Fruit fly (Drosophila melanogaster) whole organism, embryonic: ENCODE data around the gene CG11000.

Source experiments
- BEAF-32 ChIP-seq: fragments of 200-800 bp; sonication (Bioruptor generic); optimal IDR thresholded peaks from 3 replicates; lab custom pipeline; 2017; ENCODE audit warnings: missing biosample characterization, missing genetic modification characterization, mild to moderate bottlenecking, moderate library complexity, missing genetic modification reagents
- CG10462 ChIP-seq: fragments of 200-800 bp; sonication (Bioruptor generic); optimal IDR thresholded peaks from 2 replicates; lab custom pipeline; 2016; ENCODE audit warnings: missing biosample characterization, missing genetic modification characterization
- CG10959 ChIP-seq: fragments of 200-800 bp; sonication (Bioruptor generic); IDR thresholded peaks from 2 replicates; pipeline ENCODE4 v1.3.6; 2022; ENCODE audit warnings: missing biosample characterization, missing genetic modification characterization
- CG13123 ChIP-seq: fragments of 200-800 bp; sonication (Bioruptor generic); optimal IDR thresholded peaks from 2 replicates; lab custom pipeline; 2016; ENCODE audit warnings: missing biosample characterization, missing genetic modification characterization
- CG13287 ChIP-seq: fragments of 200-800 bp; sonication (Bioruptor generic); IDR thresholded peaks from 2 replicates; pipeline ENCODE4 v1.3.6; 2022; ENCODE audit warnings: missing biosample characterization, missing genetic modification characterization; ENCODE audit not compliant: partially characterized antibody
- CG13296 ChIP-seq: fragments of 200-800 bp; sonication (Bioruptor generic); optimal IDR thresholded peaks from 3 replicates; lab custom pipeline; 2018; ENCODE audit warnings: missing biosample characterization, mild to moderate bottlenecking, missing genetic modification characterization
- CG13775 ChIP-seq: fragments of 200-800 bp; sonication (Bioruptor generic); optimal IDR thresholded peaks from 3 replicates; lab custom pipeline; 2017; ENCODE audit warnings: missing biosample characterization, mild to moderate bottlenecking, missing genetic modification characterization
- CG15514 ChIP-seq: fragments of 200-800 bp; sonication (Bioruptor generic); optimal IDR thresholded peaks from 3 replicates; lab custom pipeline; 2017; ENCODE audit warnings: missing biosample characterization, missing genetic modification characterization, mild to moderate bottlenecking, moderate library complexity, missing genetic modification reagents
- CG2889 ChIP-seq: fragments of 200-800 bp; sonication (Bioruptor generic); IDR thresholded peaks from 3 replicates; pipeline ENCODE4 v1.3.6; 2022; ENCODE audit warnings: missing biosample characterization, missing genetic modification characterization
- CG30020 ChIP-seq: fragments of 200-800 bp; optimal IDR thresholded peaks from 2 replicates; lab custom pipeline; 2019; ENCODE audit warnings: missing biosample characterization, mild to moderate bottlenecking, missing genetic modification characterization, moderate library complexity
- CG30403 ChIP-seq: fragments of 200-800 bp; sonication (Bioruptor generic); optimal IDR thresholded peaks from 3 replicates; lab custom pipeline; 2016; ENCODE audit warnings: missing biosample characterization, missing genetic modification characterization
- CG31224 ChIP-seq: fragments of 200-800 bp; sonication (Bioruptor generic); IDR thresholded peaks from 2 replicates; pipeline ENCODE4 v1.3.6; 2022; ENCODE audit warnings: missing biosample characterization, missing genetic modification characterization
- CG32767 ChIP-seq: fragments of 200-800 bp; sonication (Bioruptor generic); IDR thresholded peaks from 2 replicates; pipeline ENCODE4 v1.3.6; 2022; ENCODE audit warnings: missing biosample characterization, missing genetic modification characterization
- CG32772 ChIP-seq: fragments of 200-800 bp; sonication (Bioruptor generic); IDR thresholded peaks from 2 replicates; pipeline ENCODE4 v1.3.6; 2022; ENCODE audit warnings: missing biosample characterization, missing genetic modification characterization
- CG43689 ChIP-seq: fragments of 200-800 bp; sonication (Bioruptor generic); IDR thresholded peaks from 2 replicates; pipeline ENCODE4 v1.3.6; 2022; ENCODE audit warnings: missing biosample characterization, missing genetic modification characterization
- CG4404 ChIP-seq: fragments of 200-800 bp; sonication (Bioruptor generic); IDR thresholded peaks from 2 replicates; pipeline ENCODE4 v1.3.6; 2022; ENCODE audit warnings: missing biosample characterization, missing genetic modification characterization
- CG4820 ChIP-seq: fragments of 200-800 bp; sonication (Bioruptor generic); optimal IDR thresholded peaks from 3 replicates; lab custom pipeline; 2016; ENCODE audit warnings: missing biosample characterization, missing genetic modification characterization
- CG6683 ChIP-seq: fragments of 200-800 bp; sonication (Bioruptor generic); optimal IDR thresholded peaks from 2 replicates; lab custom pipeline; 2017; ENCODE audit warnings: missing biosample characterization, mild to moderate bottlenecking, missing genetic modification characterization, missing genetic modification reagents
- CG7987 ChIP-seq: fragments of 200-800 bp; sonication (Bioruptor generic); optimal IDR thresholded peaks from 2 replicates; lab custom pipeline; 2018; ENCODE audit warnings: missing biosample characterization, mild to moderate bottlenecking, missing genetic modification characterization, moderate library complexity
- CG8290 ChIP-seq, 3 experiments: fragments of 200-800 bp; sonication (Bioruptor generic); optimal IDR thresholded peaks; 2 replicates each; lab custom pipeline; 2016 to 2019; ENCODE audit warnings: missing biosample characterization in 3 of 3, missing genetic modification characterization in 3 of 3, mild to moderate bottlenecking in 2 of 3, moderate library complexity in 1 of 3
- CG8924 ChIP-seq: fragments of 200-800 bp; optimal IDR thresholded peaks from 3 replicates; lab custom pipeline; 2019; ENCODE audit warnings: missing biosample characterization, mild to moderate bottlenecking, missing genetic modification characterization, moderate library complexity
- CG9932 ChIP-seq: fragments of 200-800 bp; sonication (Bioruptor generic); IDR thresholded peaks from 2 replicates; pipeline ENCODE4 v1.3.6; 2022; ENCODE audit warnings: missing biosample characterization, missing genetic modification characterization
- CHES-1-like ChIP-seq: fragments of 200-800 bp; sonication (Bioruptor generic); optimal IDR thresholded peaks from 2 replicates; lab custom pipeline; 2016; ENCODE audit warnings: missing biosample characterization, missing genetic modification characterization
- Gsc ChIP-seq: fragments of 200-800 bp; sonication (Bioruptor generic); IDR thresholded peaks from 2 replicates; pipeline ENCODE4 v1.3.6; 2022; ENCODE audit warnings: missing biosample characterization, missing genetic modification characterization
- Hey ChIP-seq: fragments of 200-800 bp; sonication (Bioruptor generic); optimal IDR thresholded peaks from 3 replicates; lab custom pipeline; 2018; ENCODE audit warnings: missing biosample characterization, mild to moderate bottlenecking, missing genetic modification characterization
- Hmr ChIP-seq: fragments of 200-800 bp; sonication (Bioruptor generic); optimal IDR thresholded peaks from 3 replicates; lab custom pipeline; 2017; ENCODE audit warnings: mild to moderate bottlenecking, missing biosample characterization, missing genetic modification reagents, missing genetic modification characterization
- Hmx ChIP-seq: fragments of 200-800 bp; sonication (Bioruptor generic); optimal IDR thresholded peaks from 2 replicates; lab custom pipeline; 2016; ENCODE audit warnings: missing biosample characterization, missing genetic modification characterization
- Hr3 ChIP-seq: fragments of 200-800 bp; sonication (Bioruptor generic); optimal IDR thresholded peaks from 3 replicates; lab custom pipeline; 2016; ENCODE audit warnings: missing biosample characterization, missing genetic modification characterization
- Nf-YB ChIP-seq: fragments of 200-800 bp; sonication (Bioruptor generic); optimal IDR thresholded peaks from 3 replicates; lab custom pipeline; 2019; ENCODE audit warnings: missing biosample characterization, mild to moderate bottlenecking, missing genetic modification characterization, moderate library complexity
- Oli ChIP-seq: fragments of 200-800 bp; sonication (Bioruptor generic); optimal IDR thresholded peaks from 2 replicates; lab custom pipeline; 2018; ENCODE audit warnings: missing biosample characterization, mild to moderate bottlenecking, missing genetic modification characterization, moderate library complexity
- Ravus ChIP-seq: fragments of 200-800 bp; sonication (Bioruptor generic); IDR thresholded peaks from 2 replicates; pipeline ENCODE4 v1.3.6; 2022; ENCODE audit warnings: missing biosample characterization, missing genetic modification characterization
- Taf1 ChIP-seq: fragments of 200-800 bp; sonication (Bioruptor generic); IDR thresholded peaks from 2 replicates; pipeline ENCODE4 v1.3.6; 2022; ENCODE audit warnings: missing biosample characterization, missing genetic modification characterization
- Xrp1 ChIP-seq: fragments of 200-800 bp; sonication (Bioruptor generic); IDR thresholded peaks from 2 replicates; pipeline ENCODE4 v1.3.6; 2022; ENCODE audit warnings: missing biosample characterization, missing genetic modification characterization
- bowl ChIP-seq: fragments of 200-800 bp; sonication (Bioruptor generic); IDR thresholded peaks from 2 replicates; pipeline ENCODE4 v1.3.6; 2022; ENCODE audit warnings: missing biosample characterization, missing genetic modification characterization
- chinmo ChIP-seq: fragments of 200-800 bp; sonication (Bioruptor generic); IDR thresholded peaks from 4 replicates; pipeline ENCODE4 v1.3.6; 2022; ENCODE audit warnings: missing biosample characterization, missing genetic modification characterization; ENCODE audit not compliant: partially characterized antibody
- chm ChIP-seq: fragments of 200-800 bp; sonication (Bioruptor generic); IDR thresholded peaks from 2 replicates; pipeline ENCODE4 v1.3.6; 2022; ENCODE audit warnings: missing biosample characterization, missing genetic modification characterization
- danr ChIP-seq: fragments of 200-800 bp; sonication (Bioruptor generic); IDR thresholded peaks from 2 replicates; pipeline ENCODE4 v1.3.6; 2022; ENCODE audit warnings: missing biosample characterization, missing genetic modification characterization
- eyg ChIP-seq: fragments of 200-800 bp; sonication (Bioruptor generic); optimal IDR thresholded peaks from 3 replicates; lab custom pipeline; 2016; ENCODE audit warnings: missing biosample characterization, missing genetic modification characterization
- fd64A ChIP-seq: fragments of 200-800 bp; sonication (Bioruptor generic); optimal IDR thresholded peaks from 3 replicates; lab custom pipeline; 2018; ENCODE audit warnings: missing biosample characterization, mild to moderate bottlenecking, missing genetic modification characterization
- fru ChIP-seq: fragments of >200 bp; optimal IDR thresholded peaks from 2 replicates; lab custom pipeline; 2017
- fu2 ChIP-seq: fragments of 200-800 bp; sonication (Bioruptor generic); optimal IDR thresholded peaks from 2 replicates; lab custom pipeline; 2016; ENCODE audit warnings: missing biosample characterization, missing genetic modification characterization
- gsb ChIP-seq: fragments of 200-800 bp; sonication (Bioruptor generic); IDR thresholded peaks from 2 replicates; pipeline ENCODE4 v1.3.6; 2022; ENCODE audit warnings: missing biosample characterization, missing genetic modification characterization
- h ChIP-seq: fragments of >200 bp; optimal IDR thresholded peaks from 2 replicates; lab custom pipeline; 2017
- ind ChIP-seq: fragments of 200-800 bp; sonication (Bioruptor generic); optimal IDR thresholded peaks from 3 replicates; lab custom pipeline; 2016; ENCODE audit warnings: missing biosample characterization, missing genetic modification characterization
- klu ChIP-seq: fragments of 200-800 bp; sonication (Bioruptor generic); IDR thresholded peaks from 2 replicates; pipeline ENCODE4 v1.3.6; 2022; ENCODE audit warnings: missing biosample characterization, missing genetic modification characterization
- pfk ChIP-seq: fragments of 200-800 bp; sonication (Bioruptor generic); optimal IDR thresholded peaks from 2 replicates; lab custom pipeline; 2018; ENCODE audit warnings: missing biosample characterization, mild to moderate bottlenecking, missing genetic modification characterization, moderate library complexity
- pnt ChIP-seq: fragments of 200-800 bp; sonication (Bioruptor generic); optimal IDR thresholded peaks from 3 replicates; lab custom pipeline; 2016; ENCODE audit warnings: missing biosample characterization, missing genetic modification characterization
- row ChIP-seq: fragments of 200-800 bp; sonication (Bioruptor generic); IDR thresholded peaks from 3 replicates; pipeline ENCODE4 v1.3.6; 2022; ENCODE audit warnings: missing biosample characterization, missing genetic modification characterization
- schlank ChIP-seq: fragments of 200-800 bp; sonication (Bioruptor generic); optimal IDR thresholded peaks from 2 replicates; lab custom pipeline; 2018; ENCODE audit warnings: missing biosample characterization, mild to moderate bottlenecking, missing genetic modification characterization
- sima ChIP-seq: fragments of 200-800 bp; sonication (Bioruptor generic); optimal IDR thresholded peaks from 2 replicates; lab custom pipeline; 2016; ENCODE audit warnings: missing biosample characterization, missing genetic modification characterization
- tup ChIP-seq: fragments of 200-800 bp; sonication (Bioruptor generic); optimal IDR thresholded peaks from 2 replicates; lab custom pipeline; 2016; ENCODE audit warnings: missing biosample characterization, mild to moderate bottlenecking, missing genetic modification characterization, moderate library complexity
- tx ChIP-seq: fragments of 200-800 bp; sonication (Bioruptor generic); optimal IDR thresholded peaks from 2 replicates; lab custom pipeline; 2016; ENCODE audit warnings: missing biosample characterization, missing genetic modification characterization

The CG11000 gene

dm6 chr3R:5758624-5759209 lies 43.4 kb upstream of the CG11000 start, which contains the start of gene Sec8 (continued):
- TF ChIP-seq CG8290 (GFP tag; optimal IDR thresholded peaks at IDR 0.05; lab: Kevin White, UChicago) (peak; percentile 36), CG8290 (tag; optimal IDR thresholded peaks at IDR 0.05; lab: Kevin White, UChicago) (no peak), pnt (GFP tag; lab: Kevin White, UChicago) (peak; percentile 21), CG30403 (peak; percentile 59), Xrp1 (GFP tag; lab: Robert Waterston, UW) (no peak), CG13287 (peak; percentile 91), CG4820 (GFP tag; lab: Kevin White, UChicago) (peak; percentile 28), fru (lab: Kevin White, UChicago) (no peak), CG10959 (GFP tag; lab: Robert Waterston, UW) (no peak), Nf-YB (GFP tag; lab: Kevin White, UChicago) (no peak), CG4404 (GFP tag; lab: Robert Waterston, UW) (no peak; the same call in 1 of the 2 replicates), CG31224 (GFP tag; lab: Robert Waterston, UW) (no peak), CHES-1-like (GFP tag; lab: Kevin White, UChicago) (peak; percentile 78), danr (GFP tag; lab: Robert Waterston, UW) (no peak), gsb (GFP tag; lab: Robert Waterston, UW) (no peak), CG8924 (tag; lab: Kevin White, UChicago) (peak; percentile 53), CG32767 (GFP tag; lab: Robert Waterston, UW) (no peak), CG13123 (no peak), Hey (no peak), Gsc (GFP tag; lab: Robert Waterston, UW) (no peak), Hmr (no peak), CG10462 (GFP tag; lab: Kevin White, UChicago) (no peak), CG9932 (GFP tag; lab: Robert Waterston, UW) (peak; percentile 74), CG13775 (peak; percentile 18), CG30020 (tag; lab: Kevin White, UChicago) (peak; percentile 31), tup (GFP tag; lab: Kevin White, UChicago) (no peak), schlank (tag; lab: Kevin White, UChicago) (no peak), CG2889 (GFP tag; lab: Robert Waterston, UW) (no peak), eyg (GFP tag; lab: Kevin White, UChicago) (no peak), Hmx (GFP tag; lab: Kevin White, UChicago) (no peak), klu (no peak), Hr3 (no peak), CG43689 (GFP tag; lab: Robert Waterston, UW) (no peak), fu2 (GFP tag; lab: Kevin White, UChicago) (peak; percentile 38), sima (no peak), fd64A (GFP tag; lab: Kevin White, UChicago) (no peak), ind (GFP tag; lab: Kevin White, UChicago) (peak; percentile 21), CG7987 (GFP tag; lab: Kevin White, UChicago) (no peak), CG6683 (GFP tag; lab: Kevin White, UChicago) (no peak), BEAF-32 (GFP tag; lab: Kevin White, UChicago) (peak; percentile 93), Ravus (GFP tag; lab: Robert Waterston, UW) (no peak), CG15514 (GFP tag; lab: Kevin White, UChicago) (peak; percentile 69), CG13296 (no peak), bowl (GFP tag; lab: Robert Waterston, UW) (no peak), row (GFP tag; lab: Robert Waterston, UW) (peak; percentile 77), Taf1 (GFP tag; lab: Robert Waterston, UW) (no peak), tx (GFP tag; lab: Kevin White, UChicago) (peak; percentile 40), chinmo (GFP tag; lab: Robert Waterston, UW) (peak; percentile 81; the same call in 2 of the 4 replicates), Oli (tag; lab: Kevin White, UChicago) (no peak), h (lab: Kevin White, UChicago) (no peak), CG32772 (GFP tag; lab: Robert Waterston, UW) (no peak), pfk (no peak), chm (GFP tag; lab: Robert Waterston, UW) (0 out of 2 replicates have a peak, but pooled peaks have one; percentile 31)
